Fruit fly (Drosophila melanogaster): ENCODE data around the gene PolI.

The PolI gene

DNA sequence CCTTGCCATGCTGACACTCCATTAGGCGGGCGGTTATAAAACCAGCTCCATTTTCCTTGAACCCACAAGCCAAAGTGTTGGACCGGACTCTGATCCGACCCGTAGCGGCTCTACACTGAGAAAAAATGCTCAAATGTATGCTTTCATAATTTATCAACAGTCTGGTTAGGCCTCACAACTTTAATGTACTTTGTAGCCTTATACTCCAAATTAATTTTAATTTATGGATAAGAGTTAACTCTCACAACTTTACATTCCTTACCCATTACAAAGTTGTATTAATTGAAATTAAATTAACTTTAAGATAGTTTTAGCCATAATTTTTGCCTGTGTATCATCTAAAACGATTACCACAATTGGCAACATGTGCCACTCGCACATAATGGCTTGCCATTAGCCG lies 22.7 kb downstream of the PolI start (continued):
- TF ChIP-seq CG8388 (GFP tag; optimal IDR thresholded peaks at IDR 0.05) = peak; percentile 7
- peak; percentile 1 for TF ChIP-seq tin (GFP tag; optimal IDR thresholded peaks at IDR 0.05)
- 0 out of 3 replicates have a peak, but pooled peaks have one; percentile 11 for TF ChIP-seq ase (GFP tag; IDR thresholded peaks at IDR 0.05)
- TF ChIP-seq Ssrp (tag; optimal IDR thresholded peaks at IDR 0.05) = no peak
- peak; percentile 33 for TF ChIP-seq phol (tag; optimal IDR thresholded peaks at IDR 0.05)
- TF ChIP-seq PHDP (tag; optimal IDR thresholded peaks at IDR 0.05) = peak; percentile 42
- TF ChIP-seq CG9932 (GFP tag; IDR thresholded peaks at IDR 0.05) = peak; percentile 17; the same call in 1 of the 2 replicates
- peak; percentile 40 for TF ChIP-seq CG12769 (tag; optimal IDR thresholded peaks at IDR 0.05)
- peak; percentile 4 for TF ChIP-seq CG6854 (GFP tag; optimal IDR thresholded peaks at IDR 0.05)
- TF ChIP-seq CG32532 (GFP tag; IDR thresholded peaks at IDR 0.05) = peak; percentile 23; the same call in 1 of the 2 replicates
- TF ChIP-seq lab (GFP tag; optimal IDR thresholded peaks at IDR 0.05) = peak; percentile 54
- TF ChIP-seq CoRest (tag; optimal IDR thresholded peaks at IDR 0.05) = peak; percentile 43
- TF ChIP-seq Dfd (GFP tag; optimal IDR thresholded peaks at IDR 0.05) = no peak
- peak; percentile 45; the same call in 1 of the 2 replicates for TF ChIP-seq CG14441 (GFP tag; IDR thresholded peaks at IDR 0.05)
- TF ChIP-seq caup (GFP tag; optimal IDR thresholded peaks at IDR 0.05; ENCODE audit: severe bottlenecking) = peak; percentile 31
- TF ChIP-seq CG9727 (GFP tag; optimal IDR thresholded peaks at IDR 0.05) = peak; percentile 23
- peak; percentile 19 for TF ChIP-seq CG17359 (tag; optimal IDR thresholded peaks at IDR 0.05)
- peak; percentile 12 for TF ChIP-seq CG2712 (tag; optimal IDR thresholded peaks at IDR 0.05)
- 0 out of 2 replicates have a peak, but pooled peaks have one; percentile 25 for TF ChIP-seq HLH3B (GFP tag; IDR thresholded peaks at IDR 0.05)
- TF ChIP-seq Eip74EF (GFP tag; optimal IDR thresholded peaks at IDR 0.05) = no peak
- peak in 1 of 2 experiments; percentile 9 for TF ChIP-seq bsh (GFP tag; optimal IDR thresholded peaks at IDR 0.05)
- TF ChIP-seq Rfx (GFP tag; IDR thresholded peaks at IDR 0.05) = peak; percentile 53
- no peak for TF ChIP-seq Myb (GFP tag; optimal IDR thresholded peaks at IDR 0.05)
- TF ChIP-seq CG18599 (GFP tag; optimal IDR thresholded peaks at IDR 0.05) = peak; percentile 38
- TF ChIP-seq unpg (GFP tag; optimal IDR thresholded peaks at IDR 0.05) = peak; percentile 53
- TF ChIP-seq Drgx (GFP tag; IDR thresholded peaks at IDR 0.05) = peak; percentile 67; the same call in 1 of the 2 replicates
- TF ChIP-seq Fer1 (GFP tag; optimal IDR thresholded peaks at IDR 0.05) = peak; percentile 45
- TF ChIP-seq Mad (GFP tag; optimal IDR thresholded peaks at IDR 0.05) = no peak
- TF ChIP-seq Awh (GFP tag; IDR thresholded peaks at IDR 0.05) = no peak
- peak; percentile 26 for TF ChIP-seq CG9817 (tag; optimal IDR thresholded peaks at IDR 0.05)
- TF ChIP-seq CG18619 (GFP tag; optimal IDR thresholded peaks at IDR 0.05) = peak; percentile 14
- peak; percentile 52 for TF ChIP-seq CG15269 (tag; optimal IDR thresholded peaks at IDR 0.05)
- no peak for TF ChIP-seq CG13775 (GFP tag; optimal IDR thresholded peaks at IDR 0.05)
- peak; percentile 27 for TF ChIP-seq fd96Cb (tag; optimal IDR thresholded peaks at IDR 0.05)
- peak; percentile 59 for TF ChIP-seq CG11504 (tag; optimal IDR thresholded peaks at IDR 0.05)
- peak; percentile 44 for TF ChIP-seq CG30403 (GFP tag; optimal IDR thresholded peaks at IDR 0.05)
- peak; percentile 10 for TF ChIP-seq CG6813 (GFP tag; optimal IDR thresholded peaks at IDR 0.05)
- peak; percentile 19 for TF ChIP-seq bcd (GFP tag; optimal IDR thresholded peaks at IDR 0.05)
- TF ChIP-seq CG13424 (tag; optimal IDR thresholded peaks at IDR 0.05) = peak; percentile 26
- peak; percentile 37; the same call in 2 of the 3 replicates for TF ChIP-seq row (GFP tag; IDR thresholded peaks at IDR 0.05)
- TF ChIP-seq CG12071 (GFP tag; optimal IDR thresholded peaks at IDR 0.05) = peak; percentile 22
- TF ChIP-seq gce (GFP tag; IDR thresholded peaks at IDR 0.05) = no peak
- peak; percentile 4 for TF ChIP-seq Deaf1 (tag; optimal IDR thresholded peaks at IDR 0.05)
- peak; percentile 27 for TF ChIP-seq CG1233 (GFP tag; optimal IDR thresholded peaks at IDR 0.05)
- TF ChIP-seq CG17361 (GFP tag; IDR thresholded peaks at IDR 0.05) = 0 out of 3 replicates have a peak, but pooled peaks have one; percentile 43
- TF ChIP-seq CG6689 (GFP tag; IDR thresholded peaks at IDR 0.05) = no peak
- peak; percentile 40 for TF ChIP-seq nmo (GFP tag; optimal IDR thresholded peaks at IDR 0.05)
- TF ChIP-seq Med (GFP tag) = peak; percentile 83
- peak; percentile 61 for TF ChIP-seq CG2120 (GFP tag; optimal IDR thresholded peaks at IDR 0.05)
